Worm (Caenorhabditis elegans) whole organism, L4/young adult: Measurements from ENCODE around the gene acs-15.
"Not testable (repeated sequence)": the region's sequence is repeated elsewhere in the genome, so short reads cannot be mapped to it uniquely, and the experiment has no call there.

Experiments used
- W03F9.2 ChIP-seq: fragments of 150-350 bp; optimal IDR thresholded peaks from 2 replicates; lab custom pipeline; 2014; ENCODE audit warnings: missing biosample characterization, missing genetic modification characterization
- dao-5 ChIP-seq: sonication (generic microtip); optimal IDR thresholded peaks from 2 replicates; lab custom pipeline; 2016; ENCODE audit warnings: missing genotype, missing genetic modification characterization, moderate library complexity, missing compliant biosample characterization
- him-1 ChIP-seq: sonication (generic microtip); optimal IDR thresholded peaks from 2 replicates; lab custom pipeline; 2016; ENCODE audit warnings: missing genotype, missing genetic modification reagents, missing genetic modification characterization, missing compliant biosample characterization

- TF ChIP-seq him-1, W03F9.2, dao-5 (tag; lab: Kevin White, UChicago): not testable (repeated sequence)
Measured at ce11 chrII:968106-968505, 35.3 kb downstream of the acs-15 start, which contains the start of gene C32B5.6.
